Fruit fly (Drosophila melanogaster) whole organism, embryonic: ENCODE results near the gene Vha36-3.
A peak's percentile ranks its signal among the peaks of the same experiment; 100 is the strongest.

ENCODE experiments used
- Bgb ChIP-seq: fragments of 200-800 bp; sonication (Bioruptor generic); IDR thresholded peaks from 2 replicates; pipeline ENCODE4 v1.3.6; 2022; ENCODE audit warnings: missing biosample characterization, missing genetic modification characterization; ENCODE audit not compliant: partially characterized antibody
- CG10267 ChIP-seq: fragments of 200-800 bp; sonication (Bioruptor generic); optimal IDR thresholded peaks from 2 replicates; lab custom pipeline; 2018; ENCODE audit warnings: missing biosample characterization, mild to moderate bottlenecking, missing genetic modification characterization, moderate library complexity
- CG11398 ChIP-seq: fragments of 200-800 bp; sonication (Bioruptor generic); optimal IDR thresholded peaks from 2 replicates; lab custom pipeline; 2016; ENCODE audit warnings: missing biosample characterization, missing genetic modification characterization
- CG11723 ChIP-seq: fragments of 200-800 bp; sonication (Bioruptor generic); optimal IDR thresholded peaks from 2 replicates; lab custom pipeline; 2017; ENCODE audit warnings: missing biosample characterization, mild to moderate bottlenecking, missing genetic modification characterization
- CG12769 ChIP-seq: fragments of 200-800 bp; sonication (Bioruptor generic); optimal IDR thresholded peaks from 2 replicates; lab custom pipeline; 2019; ENCODE audit warnings: missing biosample characterization, mild to moderate bottlenecking, missing genetic modification characterization, moderate library complexity
- CG16815 ChIP-seq: fragments of 200-800 bp; sonication (Bioruptor generic); optimal IDR thresholded peaks from 3 replicates; lab custom pipeline; 2017; ENCODE audit warnings: missing biosample characterization, mild to moderate bottlenecking, missing genetic modification characterization
- CG17361 ChIP-seq: fragments of 200-800 bp; sonication (Bioruptor generic); IDR thresholded peaks from 3 replicates; pipeline ENCODE4 v1.3.6; 2022; ENCODE audit warnings: missing biosample characterization, missing genetic modification characterization
- CG17385 ChIP-seq: fragments of 200-800 bp; sonication (Bioruptor generic); optimal IDR thresholded peaks from 3 replicates; lab custom pipeline; 2018; ENCODE audit warnings: missing biosample characterization, mild to moderate bottlenecking, missing genetic modification characterization
- CG17912 ChIP-seq: fragments of 200-800 bp; sonication (Bioruptor generic); optimal IDR thresholded peaks from 2 replicates; lab custom pipeline; 2018; ENCODE audit warnings: missing biosample characterization, mild to moderate bottlenecking, missing genetic modification characterization
- CG18011 ChIP-seq: fragments of 200-800 bp; sonication (Bioruptor generic); optimal IDR thresholded peaks from 2 replicates; lab custom pipeline; 2017; ENCODE audit warnings: missing biosample characterization, missing genetic modification characterization, mild to moderate bottlenecking, moderate library complexity, missing genotype
- CG18476 ChIP-seq: fragments of 200-800 bp; sonication (Bioruptor generic); optimal IDR thresholded peaks from 2 replicates; lab custom pipeline; 2016; ENCODE audit warnings: missing biosample characterization, mild to moderate bottlenecking, missing genetic modification characterization
- CG18599 ChIP-seq: fragments of 200-800 bp; sonication (Bioruptor generic); optimal IDR thresholded peaks from 3 replicates; lab custom pipeline; 2017; ENCODE audit warnings: missing biosample characterization, missing genetic modification characterization, mild to moderate bottlenecking, moderate library complexity, missing genetic modification reagents
- CG2202 ChIP-seq: fragments of 200-800 bp; sonication (Bioruptor generic); optimal IDR thresholded peaks from 2 replicates; lab custom pipeline; 2018; ENCODE audit warnings: missing biosample characterization, mild to moderate bottlenecking, missing genetic modification characterization
- CG31365 ChIP-seq: fragments of 200-800 bp; sonication (Bioruptor generic); optimal IDR thresholded peaks from 2 replicates; lab custom pipeline; 2018; ENCODE audit warnings: missing biosample characterization, mild to moderate bottlenecking, missing genetic modification characterization
- CG3163 ChIP-seq: fragments of 200-800 bp; sonication (Bioruptor generic); optimal IDR thresholded peaks from 3 replicates; lab custom pipeline; 2016; ENCODE audit warnings: missing biosample characterization, missing genetic modification characterization
- CG32767 ChIP-seq: fragments of 200-800 bp; sonication (Bioruptor generic); IDR thresholded peaks from 2 replicates; pipeline ENCODE4 v1.3.6; 2022; ENCODE audit warnings: missing biosample characterization, missing genetic modification characterization
- CG33213 ChIP-seq: fragments of 200-800 bp; sonication (Bioruptor generic); optimal IDR thresholded peaks from 3 replicates; lab custom pipeline; 2016; ENCODE audit warnings: missing biosample characterization, missing genetic modification characterization
- CG42726 ChIP-seq: fragments of 200-800 bp; sonication (Bioruptor generic); IDR thresholded peaks from 2 replicates; pipeline ENCODE4 v1.3.6; 2022; ENCODE audit warnings: missing biosample characterization, missing genetic modification characterization; ENCODE audit not compliant: partially characterized antibody
- CG6689 ChIP-seq: fragments of 200-800 bp; sonication (Bioruptor generic); IDR thresholded peaks from 2 replicates; pipeline ENCODE4 v1.3.6; 2022; ENCODE audit warnings: missing biosample characterization, missing genetic modification characterization
- CG7963 ChIP-seq: fragments of 200-800 bp; sonication (Bioruptor generic); IDR thresholded peaks from 3 replicates; pipeline ENCODE4 v1.3.6; 2022; ENCODE audit warnings: missing biosample characterization, missing genetic modification characterization; ENCODE audit not compliant: partially characterized antibody
- CG9727 ChIP-seq: fragments of 200-800 bp; sonication (Bioruptor generic); optimal IDR thresholded peaks from 3 replicates; lab custom pipeline; 2017; ENCODE audit warnings: missing biosample characterization, mild to moderate bottlenecking, missing genetic modification characterization
- CHES-1-like ChIP-seq: fragments of 200-800 bp; sonication (Bioruptor generic); optimal IDR thresholded peaks from 2 replicates; lab custom pipeline; 2016; ENCODE audit warnings: missing biosample characterization, missing genetic modification characterization
- Chrac-16 ChIP-seq: fragments of 200-800 bp; sonication (Bioruptor generic); optimal IDR thresholded peaks from 3 replicates; lab custom pipeline; 2016; ENCODE audit warnings: missing biosample characterization, missing genetic modification characterization
- Dbx ChIP-seq: fragments of 200-800 bp; sonication (Bioruptor generic); IDR thresholded peaks from 3 replicates; pipeline ENCODE4 v1.3.6; 2022; ENCODE audit warnings: missing biosample characterization, missing genetic modification characterization
- Eip74EF ChIP-seq, 2 experiments: fragments of 200-800 bp in 1 of 2; fragments of >200 bp in 1 of 2; sonication (Bioruptor generic) in 1 of 2; optimal IDR thresholded peaks; 2 replicates each; lab custom pipeline; 2017 to 2019; ENCODE audit warnings: missing biosample characterization in 2 of 2, missing genetic modification characterization in 2 of 2, mild to moderate bottlenecking in 1 of 2, moderate library complexity in 1 of 2
- Gsc ChIP-seq: fragments of 200-800 bp; sonication (Bioruptor generic); IDR thresholded peaks from 2 replicates; pipeline ENCODE4 v1.3.6; 2022; ENCODE audit warnings: missing biosample characterization, missing genetic modification characterization
- Gug ChIP-seq: fragments of 200-800 bp; sonication (Bioruptor generic); IDR thresholded peaks from 4 replicates; pipeline ENCODE4 v1.3.6; 2022; ENCODE audit warnings: missing biosample characterization, missing genetic modification characterization
- HLH3B ChIP-seq: fragments of 200-800 bp; sonication (Bioruptor generic); IDR thresholded peaks from 2 replicates; pipeline ENCODE4 v1.3.6; 2022; ENCODE audit warnings: missing biosample characterization, missing genetic modification characterization
- Kr ChIP-seq: fragments of 200-800 bp; sonication (Bioruptor generic); optimal IDR thresholded peaks from 2 replicates; lab custom pipeline; 2017; ENCODE audit warnings: missing biosample characterization, mild to moderate bottlenecking, missing genetic modification characterization
- Myb ChIP-seq: fragments of 200-800 bp; sonication (Bioruptor generic); optimal IDR thresholded peaks from 2 replicates; lab custom pipeline; 2016; ENCODE audit warnings: missing biosample characterization, missing genetic modification characterization
- ab ChIP-seq: fragments of 200-800 bp; sonication (Bioruptor generic); optimal IDR thresholded peaks from 2 replicates; lab custom pipeline; 2016; ENCODE audit warnings: missing biosample characterization, missing genetic modification characterization
- bowl ChIP-seq: fragments of 200-800 bp; sonication (Bioruptor generic); IDR thresholded peaks from 2 replicates; pipeline ENCODE4 v1.3.6; 2022; ENCODE audit warnings: missing biosample characterization, missing genetic modification characterization
- btn ChIP-seq: fragments of 200-800 bp; sonication (Bioruptor generic); optimal IDR thresholded peaks from 2 replicates; lab custom pipeline; 2016; ENCODE audit warnings: missing biosample characterization, missing genetic modification characterization
- cg ChIP-seq: fragments of 200-800 bp; sonication (Bioruptor generic); optimal IDR thresholded peaks from 3 replicates; lab custom pipeline; 2019; ENCODE audit warnings: missing biosample characterization, mild to moderate bottlenecking, missing genetic modification characterization, moderate library complexity
- chn ChIP-seq: fragments of 200-800 bp; sonication (Bioruptor generic); optimal IDR thresholded peaks from 2 replicates; lab custom pipeline; 2016; ENCODE audit warnings: missing biosample characterization, missing genetic modification characterization
- croc ChIP-seq: fragments of 200-800 bp; sonication (Bioruptor generic); conservative IDR thresholded peaks from 3 replicates; pipeline ENCODE4 v1.3.6; 2022; ENCODE audit warnings: missing biosample characterization, missing genetic modification characterization
- dmrt11E ChIP-seq: fragments of 200-800 bp; sonication (Bioruptor generic); optimal IDR thresholded peaks from 3 replicates; lab custom pipeline; 2018; ENCODE audit warnings: missing biosample characterization, mild to moderate bottlenecking, missing genetic modification characterization, moderate library complexity
- dpn ChIP-seq, 2 experiments: fragments of 200-800 bp; sonication (Bioruptor generic); optimal IDR thresholded peaks; 3 replicates each; lab custom pipeline; 2016; ENCODE audit warnings: missing biosample characterization in 2 of 2, missing genetic modification characterization in 2 of 2
- gsb-n ChIP-seq: fragments of 200-800 bp; sonication (Bioruptor generic); optimal IDR thresholded peaks from 3 replicates; lab custom pipeline; 2018; ENCODE audit warnings: missing biosample characterization, mild to moderate bottlenecking, missing genetic modification characterization
- ham ChIP-seq: fragments of 200-800 bp; sonication (Bioruptor generic); IDR thresholded peaks from 2 replicates; pipeline ENCODE4 v1.3.6; 2022; ENCODE audit warnings: missing biosample characterization, missing genetic modification characterization
- hbn ChIP-seq: fragments of 200-800 bp; sonication (Bioruptor generic); IDR thresholded peaks from 2 replicates; pipeline ENCODE4 v1.3.6; 2022; ENCODE audit warnings: missing biosample characterization, missing genetic modification characterization; ENCODE audit not compliant: partially characterized antibody
- jumu ChIP-seq: fragments of 200-800 bp; sonication (Bioruptor generic); optimal IDR thresholded peaks from 3 replicates; lab custom pipeline; 2016; ENCODE audit warnings: missing biosample characterization, missing genetic modification characterization
- klu ChIP-seq: fragments of 200-800 bp; sonication (Bioruptor generic); IDR thresholded peaks from 2 replicates; pipeline ENCODE4 v1.3.6; 2022; ENCODE audit warnings: missing biosample characterization, missing genetic modification characterization
- phol ChIP-seq: fragments of 200-800 bp; sonication (Bioruptor generic); optimal IDR thresholded peaks from 3 replicates; lab custom pipeline; 2018; ENCODE audit warnings: missing biosample characterization, mild to moderate bottlenecking, missing genetic modification characterization, moderate library complexity
- psq ChIP-seq: fragments of 200-800 bp; sonication (Bioruptor generic); optimal IDR thresholded peaks from 2 replicates; lab custom pipeline; 2017; ENCODE audit warnings: missing biosample characterization, missing genetic modification characterization
- sima ChIP-seq: fragments of 200-800 bp; sonication (Bioruptor generic); optimal IDR thresholded peaks from 2 replicates; lab custom pipeline; 2016; ENCODE audit warnings: missing biosample characterization, missing genetic modification characterization
- sr ChIP-seq: fragments of 200-800 bp; sonication (Bioruptor generic); IDR thresholded peaks from 3 replicates; pipeline ENCODE4 v1.3.6; 2022; ENCODE audit warnings: missing biosample characterization, missing genetic modification characterization
- stc ChIP-seq: fragments of 200-800 bp; sonication (Bioruptor generic); IDR thresholded peaks from 2 replicates; pipeline ENCODE4 v1.3.6; 2022; ENCODE audit warnings: missing biosample characterization, missing genetic modification characterization
- tgo ChIP-seq: fragments of 200-800 bp; sonication (Bioruptor generic); IDR thresholded peaks from 3 replicates; pipeline ENCODE4 v1.3.6; 2022; ENCODE audit warnings: missing biosample characterization, missing genetic modification characterization
- yki ChIP-seq: fragments of >200 bp; optimal IDR thresholded peaks from 3 replicates; lab custom pipeline; 2018

The Vha36-3 gene

DNA sequence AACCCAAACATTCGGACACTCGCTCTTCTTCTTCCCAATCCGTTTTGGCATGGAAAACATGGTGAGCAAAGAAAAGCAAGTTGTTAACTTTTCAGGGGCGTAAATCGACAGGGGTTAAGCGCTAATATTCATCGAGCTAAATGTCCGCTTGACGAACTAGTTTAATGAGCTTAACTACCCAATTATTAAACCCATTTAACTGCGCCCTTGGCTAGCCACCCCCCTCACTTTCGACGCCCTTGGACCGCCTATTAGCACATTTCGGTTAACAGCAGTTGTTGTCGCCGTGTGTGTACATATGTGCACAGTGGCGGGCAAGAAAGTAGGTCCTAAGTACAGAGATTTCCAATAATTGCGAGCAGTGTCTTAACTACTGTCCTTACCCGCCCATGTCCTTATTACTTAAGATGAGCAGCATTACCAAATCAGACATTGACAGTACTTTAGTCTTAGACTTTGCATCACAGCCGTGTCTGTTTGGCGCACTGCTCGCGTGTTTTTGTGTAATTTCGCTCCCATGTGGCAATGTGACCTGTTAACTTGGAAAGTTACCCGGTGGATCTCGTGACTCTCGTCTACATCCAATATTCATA lies 9.2 kb upstream of the Vha36-3 start (continued):
- TF ChIP-seq cg (GFP tag; lab: Kevin White, UChicago) (no peak), CG2202 (peak; percentile 16), chn (GFP tag; lab: Kevin White, UChicago) (peak; percentile 87), yki (lab: Kevin White, UChicago) (no peak), btn (peak; percentile 74), CG11398 (GFP tag; lab: Kevin White, UChicago) (peak; percentile 90), psq (GFP tag; lab: Kevin White, UChicago) (peak; percentile 65), CG12769 (tag; lab: Kevin White, UChicago) (peak; percentile 99), CG11723 (GFP tag; lab: Kevin White, UChicago) (peak; percentile 77), croc (GFP tag; lab: Robert Waterston, UW) (peak; percentile 66), jumu (GFP tag; lab: Kevin White, UChicago) (peak; percentile 93), Dbx (GFP tag; lab: Robert Waterston, UW) (peak; percentile 98), bowl (GFP tag; lab: Robert Waterston, UW) (peak; percentile 74), CG32767 (peak; percentile 80), CG18011 (GFP tag; lab: Kevin White, UChicago) (peak; percentile 80), Bgb (GFP tag; lab: Robert Waterston, UW) (no peak), gsb-n (peak; percentile 77), sr (GFP tag; lab: Robert Waterston, UW) (peak; percentile 72; the same call in 2 of the 3 replicates), CG33213 (GFP tag; lab: Kevin White, UChicago) (peak; percentile 81), ab (peak; percentile 94), klu (GFP tag; lab: Robert Waterston, UW) (peak; percentile 89), CG10267 (peak; percentile 67), Kr (GFP tag; lab: Kevin White, UChicago) (no peak), CG3163 (GFP tag; lab: Kevin White, UChicago) (peak; percentile 79), CG17385 (peak; percentile 87), dpn (GFP tag; optimal IDR thresholded peaks at IDR 0.05; lab: Kevin White, UChicago) (peak; percentile 94 to 95), CG6689 (GFP tag; lab: Robert Waterston, UW) (peak; percentile 88), CG16815 (GFP tag; lab: Kevin White, UChicago) (peak; percentile 92), CG7963 (GFP tag; lab: Robert Waterston, UW) (no peak), Gug (GFP tag; lab: Robert Waterston, UW) (peak; percentile 97), CG17912 (GFP tag; lab: Kevin White, UChicago) (no peak), CG9727 (GFP tag; lab: Kevin White, UChicago) (peak; percentile 89), CG18476 (peak; percentile 77), stc (GFP tag; lab: Robert Waterston, UW) (peak; percentile 92), CG18599 (GFP tag; lab: Kevin White, UChicago) (peak; percentile 97), tgo (GFP tag; lab: Robert Waterston, UW) (peak; percentile 91), Eip74EF (GFP tag; optimal IDR thresholded peaks at IDR 0.05; lab: Kevin White, UChicago) (peak in 1 of 2 experiments; percentile 62), CHES-1-like (GFP tag; lab: Kevin White, UChicago) (peak; percentile 96), Gsc (GFP tag; lab: Robert Waterston, UW) (peak; percentile 77), phol (peak; percentile 78), Myb (peak; percentile 89), sima (GFP tag; lab: Kevin White, UChicago) (peak; percentile 48), CG42726 (GFP tag; lab: Robert Waterston, UW) (no peak), hbn (GFP tag; lab: Robert Waterston, UW) (no peak), CG17361 (GFP tag; lab: Robert Waterston, UW) (peak; percentile 87), ham (GFP tag; lab: Robert Waterston, UW) (peak; percentile 86), Chrac-16 (GFP tag; lab: Kevin White, UChicago) (peak; percentile 91), HLH3B (GFP tag; lab: Robert Waterston, UW) (peak; percentile 87), dmrt11E (tag; lab: Kevin White, UChicago) (peak; percentile 53), CG31365 (peak; percentile 68)
